Fruit fly (Drosophila melanogaster) S2 (cell line): ENCODE data around the gene 5-HT2B.

Experiments
- CG8478 ChIP-seq: fragments of >200 bp; optimal IDR thresholded peaks from 2 replicates; lab custom pipeline; 2018
- CTCF ChIP-seq, 2 experiments: fragments of >200 bp; optimal IDR thresholded peaks; 2 replicates each; lab custom pipeline; 2018

- TF ChIP-seq CG8478 (lab: Kevin White, UChicago) = no peak
- no peak for TF ChIP-seq CTCF (optimal IDR thresholded peaks at IDR 0.05; lab: Kevin White, UChicago)
Measured at dm6 chr3R:8635778-8636177, 57.8 kb downstream of the 5-HT2B start, which contains the start of gene Or85e.
